Fruit fly (Drosophila melanogaster): ENCODE measurements around the gene CG32170.

The CG32170 gene

DNA sequence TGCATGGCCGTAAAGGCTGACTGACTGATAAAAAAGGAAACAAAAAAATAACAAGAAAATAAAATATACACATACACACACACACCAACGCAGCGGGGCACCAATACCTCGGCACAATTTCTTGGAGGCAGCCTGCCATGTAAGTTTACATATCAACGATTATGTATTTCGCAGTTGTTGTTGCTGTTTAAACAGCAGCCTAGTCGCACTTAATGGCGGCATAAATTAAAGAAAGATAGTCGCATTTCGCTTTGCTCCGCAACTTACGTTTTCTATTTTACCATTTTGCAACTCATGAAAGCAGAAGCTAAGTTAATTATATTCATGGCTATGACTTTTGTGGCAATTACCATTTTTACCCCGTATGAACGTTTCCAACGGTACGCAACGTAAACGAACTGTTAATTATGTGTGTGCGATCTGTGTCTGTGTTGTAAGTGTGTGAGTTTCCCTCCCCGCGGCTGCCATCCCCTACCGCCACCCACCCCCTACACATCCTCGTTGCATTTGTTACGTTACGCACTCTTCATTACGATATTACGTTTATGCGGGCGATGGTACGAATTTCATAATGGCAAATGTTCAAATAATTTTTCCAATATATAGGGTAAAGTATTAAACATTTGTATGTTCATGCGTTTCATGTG is 22.6 kb upstream of the CG32170 start:
- TF ChIP-seq Sin3A (optimal IDR thresholded peaks at IDR 0.05), result no peak
- TF ChIP-seq h (optimal IDR thresholded peaks at IDR 0.05), result no peak

DNA sequence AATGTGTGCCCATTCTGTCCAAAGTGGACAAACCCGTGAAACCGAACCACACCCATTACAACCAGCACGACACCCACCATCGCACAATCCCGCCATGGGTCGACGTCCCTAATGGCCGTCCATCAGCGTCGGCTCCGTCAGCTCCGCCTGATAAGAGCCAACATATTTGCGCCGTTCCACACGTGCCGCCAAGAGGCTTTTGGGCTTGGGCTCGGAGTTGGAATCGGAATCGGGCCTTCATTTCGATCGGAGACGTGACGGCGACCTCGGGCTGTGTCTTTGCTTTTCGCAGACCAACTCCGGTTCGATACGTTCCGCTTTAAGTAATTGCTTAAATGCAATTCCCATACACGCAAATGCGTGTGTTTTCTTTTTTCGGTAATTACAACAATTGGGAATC is 21.8 kb upstream of the CG32170 start:
- TF ChIP-seq ttk (optimal IDR thresholded peaks at IDR 0.05) (no peak), Sin3A (optimal IDR thresholded peaks at IDR 0.05) (no peak), Myc (optimal IDR thresholded peaks at IDR 0.05) (no peak), h (optimal IDR thresholded peaks at IDR 0.05) (no peak), insv (optimal IDR thresholded peaks at IDR 0.05) (no peak), psq (optimal IDR thresholded peaks at IDR 0.05) (no peak)

DNA sequence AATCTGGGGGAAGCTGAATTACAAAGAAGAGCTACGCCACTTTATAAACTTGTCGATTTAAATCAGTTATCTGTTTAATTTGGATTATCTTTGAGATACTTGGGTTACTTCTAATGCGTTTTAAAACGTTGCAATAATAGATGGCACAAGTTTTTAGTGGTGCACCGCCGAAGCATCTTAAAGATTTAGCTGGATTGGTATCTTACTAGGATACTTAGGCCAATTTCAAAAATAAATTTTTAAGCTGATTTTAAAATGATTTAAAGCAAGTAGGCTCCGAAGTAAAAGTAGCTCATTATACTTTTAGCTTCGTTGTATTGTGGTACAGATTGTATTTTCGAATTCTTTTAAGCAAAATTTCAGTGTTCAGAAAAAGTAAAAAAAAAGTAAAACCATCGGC is 18.3 kb upstream of the CG32170 start, which contains the start of gene sinah:
sinah (plus strand) TSS at position 301 of the 400 bp plus-strand sequence.
- TF ChIP-seq psq (optimal IDR thresholded peaks at IDR 0.05) (no peak), ttk (optimal IDR thresholded peaks at IDR 0.05) (no peak), Myc (optimal IDR thresholded peaks at IDR 0.05) (no peak), h (optimal IDR thresholded peaks at IDR 0.05) (no peak), insv (optimal IDR thresholded peaks at IDR 0.05) (no peak), Sin3A (optimal IDR thresholded peaks at IDR 0.05) (no peak)

DNA sequence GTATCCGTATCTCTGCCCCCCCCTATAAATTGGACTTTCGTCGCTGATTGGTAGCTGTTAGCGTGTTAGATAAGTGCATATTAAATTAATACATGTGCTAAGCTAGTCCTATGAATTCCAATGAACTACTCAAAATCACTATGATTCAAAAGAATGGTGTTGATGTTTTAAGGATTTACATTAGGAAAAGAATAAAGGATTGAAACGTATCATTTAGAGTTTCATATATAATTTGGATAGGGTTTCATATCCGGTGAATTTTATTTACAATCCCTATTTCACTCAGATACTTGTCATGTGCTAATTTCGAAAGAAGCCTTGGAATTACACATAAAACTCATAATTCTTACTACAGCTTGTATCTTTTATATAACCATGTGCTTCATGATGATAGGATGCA is 16.8 kb upstream of the CG32170 start, which contains the start of gene CG13029:
CG13029 (plus strand) TSS at position 301 of the 400 bp plus-strand sequence.
- TF ChIP-seq psq (optimal IDR thresholded peaks at IDR 0.05), result no peak
- TF ChIP-seq insv (optimal IDR thresholded peaks at IDR 0.05), result no peak
- TF ChIP-seq ttk (optimal IDR thresholded peaks at IDR 0.05), result no peak
- no peak for TF ChIP-seq Sin3A (optimal IDR thresholded peaks at IDR 0.05)
- no peak for TF ChIP-seq h (optimal IDR thresholded peaks at IDR 0.05)
- TF ChIP-seq Myc (optimal IDR thresholded peaks at IDR 0.05), result no peak

DNA sequence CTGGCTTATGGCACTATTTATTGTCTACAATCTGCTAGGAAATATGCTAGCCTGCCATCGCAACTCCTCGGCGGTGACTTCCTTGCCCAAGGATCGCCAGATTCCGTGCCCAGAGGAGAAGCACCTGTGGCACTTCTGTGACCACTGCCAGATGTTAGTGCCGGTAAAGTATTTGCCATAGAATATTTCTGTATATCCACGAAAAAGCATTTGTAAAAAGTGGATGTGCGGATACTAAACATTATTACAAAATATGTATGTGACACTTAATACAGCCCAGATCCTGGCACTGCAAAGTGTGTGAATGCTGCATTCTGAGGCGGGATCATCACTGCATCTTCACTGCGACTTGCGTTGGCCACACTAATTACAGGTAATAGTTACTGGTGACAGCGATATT is 16.2 kb upstream of the CG32170 start:
- TF ChIP-seq Myc (optimal IDR thresholded peaks at IDR 0.05) (no peak), ttk (optimal IDR thresholded peaks at IDR 0.05) (no peak), insv (optimal IDR thresholded peaks at IDR 0.05) (no peak), Sin3A (optimal IDR thresholded peaks at IDR 0.05) (no peak), h (optimal IDR thresholded peaks at IDR 0.05) (no peak), psq (optimal IDR thresholded peaks at IDR 0.05) (no peak)

DNA sequence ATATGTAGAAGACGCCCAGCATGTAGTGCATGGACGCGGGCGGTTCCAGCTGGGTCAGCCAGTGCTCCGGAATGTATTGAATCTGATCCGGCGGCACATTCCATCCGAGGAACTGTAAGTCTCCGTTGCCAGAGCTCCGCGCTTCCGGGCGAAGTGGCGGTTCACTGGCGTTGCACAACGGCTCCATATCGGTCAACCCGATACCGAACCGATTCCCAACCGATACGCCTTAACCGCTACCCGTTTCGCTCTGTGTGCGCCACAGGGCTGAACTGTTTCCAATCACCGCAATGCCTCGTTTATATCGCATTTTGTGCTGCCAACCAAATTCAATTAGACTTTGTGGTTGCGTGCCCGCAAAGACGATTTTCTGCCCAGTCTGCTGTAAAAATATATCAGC is 14.8 kb upstream of the CG32170 start, which contains the start of gene Rh4:
Rh4 (minus strand) TSS at position 234 of the 400 bp plus-strand sequence.
- TF ChIP-seq psq (optimal IDR thresholded peaks at IDR 0.05) (no peak), Sin3A (optimal IDR thresholded peaks at IDR 0.05) (no peak), insv (optimal IDR thresholded peaks at IDR 0.05) (no peak), Myc (optimal IDR thresholded peaks at IDR 0.05) (no peak), h (optimal IDR thresholded peaks at IDR 0.05) (no peak), ttk (optimal IDR thresholded peaks at IDR 0.05) (no peak)

DNA sequence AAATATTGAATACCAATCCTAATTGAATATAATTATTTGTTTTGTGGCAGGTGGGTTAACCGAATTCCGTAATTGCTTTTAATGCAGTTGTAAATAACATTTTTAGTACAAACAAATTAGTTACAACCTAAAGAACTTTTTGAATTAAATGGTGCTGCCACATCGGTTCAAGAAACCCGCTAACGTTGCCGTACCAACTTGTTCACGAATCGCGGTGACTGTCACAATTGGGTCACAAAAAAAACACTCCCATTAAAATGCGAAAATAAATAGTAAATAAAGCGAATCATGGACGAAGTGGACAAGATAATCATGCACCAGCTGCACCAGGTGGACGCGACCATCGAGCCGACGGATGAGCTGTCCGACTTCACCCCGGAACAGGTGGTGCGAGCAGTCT is 14.2 kb upstream of the CG32170 start, which contains the start of gene CG9951:
CG9951 (plus strand) TSS at position 207 of the 400 bp plus-strand sequence.
- TF ChIP-seq insv (optimal IDR thresholded peaks at IDR 0.05) (no peak), Sin3A (optimal IDR thresholded peaks at IDR 0.05) (no peak), h (optimal IDR thresholded peaks at IDR 0.05) (no peak), psq (optimal IDR thresholded peaks at IDR 0.05) (no peak), ttk (optimal IDR thresholded peaks at IDR 0.05) (no peak), Myc (optimal IDR thresholded peaks at IDR 0.05) (no peak)

DNA sequence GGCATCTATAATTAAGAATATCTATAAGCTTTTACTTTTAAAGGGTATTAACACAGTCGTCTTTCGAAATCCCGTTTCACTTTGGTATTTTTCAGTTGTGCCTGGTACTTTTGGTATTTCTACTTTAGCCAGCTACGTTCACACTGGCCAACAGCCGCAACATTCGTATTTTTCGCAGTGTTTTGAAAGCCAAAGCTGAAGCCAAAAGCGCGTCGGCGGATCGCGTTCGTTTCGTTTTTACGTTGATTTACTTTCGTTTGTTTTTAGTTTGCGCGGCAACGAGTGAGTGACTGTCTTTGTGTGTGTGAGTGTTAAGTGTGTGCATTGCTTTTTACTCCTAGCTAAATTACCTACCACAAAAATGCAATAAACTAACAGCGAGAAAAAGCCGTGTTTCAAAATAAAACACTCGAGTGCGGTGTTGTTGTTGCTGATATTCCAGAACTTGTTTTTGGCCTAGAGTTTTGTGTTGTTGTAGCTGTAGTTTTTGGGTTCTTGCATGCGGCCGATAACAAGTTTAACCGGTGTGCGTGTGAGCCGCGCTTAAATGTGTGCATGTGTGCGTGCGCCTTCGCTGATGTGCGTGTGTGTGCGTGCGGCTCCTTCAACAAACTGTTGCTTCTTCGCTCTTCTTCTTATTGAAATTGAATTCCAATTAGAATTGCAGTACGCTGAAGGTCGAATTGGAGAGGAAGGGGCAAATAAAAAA is 11.8 kb upstream of the CG32170 start, which contains the start of gene Lmpt:
Lmpt (plus strand) TSS at position 173 of the 709 bp plus-strand sequence.
- no peak for TF ChIP-seq psq (optimal IDR thresholded peaks at IDR 0.05)
- TF ChIP-seq insv (optimal IDR thresholded peaks at IDR 0.05), result no peak
- TF ChIP-seq Sin3A (optimal IDR thresholded peaks at IDR 0.05), result no peak
- TF ChIP-seq h (optimal IDR thresholded peaks at IDR 0.05), result no peak
- TF ChIP-seq ttk (optimal IDR thresholded peaks at IDR 0.05), result no peak
- no peak for TF ChIP-seq Myc (optimal IDR thresholded peaks at IDR 0.05)

DNA sequence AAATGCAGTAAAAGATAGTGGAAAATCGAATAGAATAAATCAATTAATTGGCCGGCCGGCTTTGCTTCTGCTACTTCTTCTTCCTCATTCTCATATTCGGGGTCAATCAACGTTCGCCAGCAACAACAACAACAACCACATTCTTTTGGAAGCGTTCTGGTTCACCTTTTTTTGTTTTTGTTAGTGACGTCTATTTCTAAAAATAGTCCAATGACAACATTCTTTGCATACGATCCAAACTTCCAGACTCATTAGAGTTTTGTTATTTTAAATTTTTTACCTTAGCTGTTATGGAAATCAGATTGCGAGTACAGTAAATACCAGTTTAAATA is 11.3 kb upstream of the CG32170 start:
- TF ChIP-seq insv (optimal IDR thresholded peaks at IDR 0.05) (no peak), psq (optimal IDR thresholded peaks at IDR 0.05) (no peak), h (optimal IDR thresholded peaks at IDR 0.05) (no peak), Myc (optimal IDR thresholded peaks at IDR 0.05) (no peak), Sin3A (optimal IDR thresholded peaks at IDR 0.05) (no peak), ttk (optimal IDR thresholded peaks at IDR 0.05) (no peak)

DNA sequence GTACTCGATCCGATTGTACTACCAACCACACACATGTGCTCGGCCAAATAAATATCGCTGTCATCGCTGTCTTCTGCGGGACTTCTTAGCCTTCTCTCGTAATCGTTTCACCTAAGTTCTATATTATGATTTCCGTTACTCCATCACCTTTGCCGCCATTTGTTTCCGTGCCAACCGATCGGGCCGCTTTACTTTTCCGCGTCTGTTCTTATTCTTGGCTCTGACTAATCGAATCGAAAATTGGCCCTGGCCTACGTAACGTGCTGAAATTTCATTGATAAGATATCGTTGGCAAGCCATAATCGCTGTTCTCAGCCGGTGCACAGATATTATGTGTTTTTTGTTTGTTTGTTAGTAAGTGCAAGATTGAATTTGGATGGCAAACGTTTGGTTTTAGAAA is 9.9 kb upstream of the CG32170 start:
- TF ChIP-seq h (optimal IDR thresholded peaks at IDR 0.05) (no peak), ttk (optimal IDR thresholded peaks at IDR 0.05) (no peak), Myc (optimal IDR thresholded peaks at IDR 0.05) (no peak), Sin3A (optimal IDR thresholded peaks at IDR 0.05) (no peak), psq (optimal IDR thresholded peaks at IDR 0.05) (no peak), insv (optimal IDR thresholded peaks at IDR 0.05) (no peak)

DNA sequence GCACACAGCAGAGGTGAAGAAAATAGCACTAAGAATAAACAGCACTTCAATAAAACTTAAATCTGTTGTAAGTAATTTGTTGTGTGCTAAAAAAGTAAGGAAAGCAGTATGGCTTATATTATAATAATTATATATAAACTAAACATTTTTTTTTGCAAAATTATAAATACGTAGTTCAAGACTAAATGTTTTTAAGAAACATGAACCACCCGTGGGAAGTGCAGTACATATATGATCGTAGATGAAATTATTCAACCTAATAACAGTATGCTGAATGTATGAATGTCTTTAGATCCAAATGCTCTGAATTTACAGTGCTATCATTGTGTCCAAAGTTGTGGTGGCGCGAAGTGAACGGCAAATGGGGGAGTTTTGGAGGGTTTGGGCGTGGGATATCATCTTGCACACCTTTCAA is 6.4 kb upstream of the CG32170 start:
- TF ChIP-seq h (optimal IDR thresholded peaks at IDR 0.05), result no peak
- no peak for TF ChIP-seq ttk (optimal IDR thresholded peaks at IDR 0.05)
- TF ChIP-seq insv (optimal IDR thresholded peaks at IDR 0.05), result no peak
- no peak for TF ChIP-seq Myc (optimal IDR thresholded peaks at IDR 0.05)
- no peak for TF ChIP-seq psq (optimal IDR thresholded peaks at IDR 0.05)
- no peak for TF ChIP-seq Sin3A (optimal IDR thresholded peaks at IDR 0.05)

DNA sequence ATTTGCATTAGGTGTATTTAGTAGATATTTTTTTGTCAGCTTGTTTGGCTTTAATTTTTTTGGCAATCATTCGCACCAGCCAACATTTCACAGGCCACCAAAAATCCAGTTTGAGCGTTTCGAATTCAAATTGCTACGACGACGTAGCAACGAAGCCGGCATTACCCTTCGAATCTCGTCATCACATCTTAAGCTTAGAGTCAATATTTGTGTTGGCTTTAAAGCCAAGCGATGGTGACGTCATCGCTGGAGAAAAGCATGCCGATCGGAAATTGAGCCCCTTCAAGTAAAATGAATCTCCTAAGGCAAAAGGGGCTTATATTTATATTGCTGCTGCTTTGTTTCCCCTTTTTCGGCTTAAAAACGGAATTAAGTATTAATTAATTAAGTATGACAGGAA is 5.5 kb upstream of the CG32170 start:
- no peak for TF ChIP-seq psq (optimal IDR thresholded peaks at IDR 0.05)
- no peak for TF ChIP-seq Sin3A (optimal IDR thresholded peaks at IDR 0.05)
- no peak for TF ChIP-seq ttk (optimal IDR thresholded peaks at IDR 0.05)
- no peak for TF ChIP-seq insv (optimal IDR thresholded peaks at IDR 0.05)
- TF ChIP-seq h (optimal IDR thresholded peaks at IDR 0.05), result no peak
- TF ChIP-seq Myc (optimal IDR thresholded peaks at IDR 0.05), result no peak

Data from Kc167 (cell line).